Fruit fly (Drosophila melanogaster): ENCODE measurements around the gene CG5860.

CG5860 gene

dm6 chr3R:17386168-17386819 lies 23.1 kb upstream of the CG5860 start (continued):
- TF ChIP-seq CG12744 (GFP tag; optimal IDR thresholded peaks at IDR 0.05): no peak
- peak; percentile 48 for TF ChIP-seq gcm (GFP tag; optimal IDR thresholded peaks at IDR 0.05)
- TF ChIP-seq ci (GFP tag; IDR thresholded peaks at IDR 0.05): peak; percentile 92
- peak; percentile 58 for TF ChIP-seq CG9817 (tag; optimal IDR thresholded peaks at IDR 0.05)
- no peak for TF ChIP-seq pho (GFP tag; optimal IDR thresholded peaks at IDR 0.05)
- TF ChIP-seq ranshi (GFP tag; IDR thresholded peaks at IDR 0.05): peak; percentile 77
- peak; percentile 83 for TF ChIP-seq fd96Cb (tag; optimal IDR thresholded peaks at IDR 0.05)
- no peak for TF ChIP-seq CG13894 (tag; optimal IDR thresholded peaks at IDR 0.05)
- TF ChIP-seq unpg (GFP tag; optimal IDR thresholded peaks at IDR 0.05): peak; percentile 82
- TF ChIP-seq Ada2b (GFP tag; IDR thresholded peaks at IDR 0.05): peak; percentile 63
- peak; percentile 3 for TF ChIP-seq CG13775 (GFP tag; optimal IDR thresholded peaks at IDR 0.05)
- TF ChIP-seq CG2129 (GFP tag; IDR thresholded peaks at IDR 0.05; ENCODE audit: partially characterized antibody): no peak
- no peak; the same call in 1 of the 2 replicates for TF ChIP-seq Taf1 (GFP tag; IDR thresholded peaks at IDR 0.05)
- TF ChIP-seq CG1529 (GFP tag; optimal IDR thresholded peaks at IDR 0.05): peak; percentile 65
- peak; percentile 83 for TF ChIP-seq gem (tag; optimal IDR thresholded peaks at IDR 0.05)
- peak; percentile 62 for TF ChIP-seq CG8924 (tag; optimal IDR thresholded peaks at IDR 0.05)
- TF ChIP-seq CG4424 (GFP tag; optimal IDR thresholded peaks at IDR 0.05): peak; percentile 69
- TF ChIP-seq Hr3 (GFP tag; optimal IDR thresholded peaks at IDR 0.05): peak; percentile 62
- no peak for TF ChIP-seq CG31365 (tag; optimal IDR thresholded peaks at IDR 0.05)
- TF ChIP-seq Dp (GFP tag; optimal IDR thresholded peaks at IDR 0.05): no peak
- no peak for TF ChIP-seq CG14860 (GFP tag; IDR thresholded peaks at IDR 0.05; ENCODE audit: partially characterized antibody)
- peak; percentile 69 for TF ChIP-seq tin (GFP tag; optimal IDR thresholded peaks at IDR 0.05)
- peak; percentile 22 for TF ChIP-seq CG17186 (GFP tag; optimal IDR thresholded peaks at IDR 0.05)
- TF ChIP-seq CG17385 (GFP tag; optimal IDR thresholded peaks at IDR 0.05): peak; percentile 64
- TF ChIP-seq Hey (tag; optimal IDR thresholded peaks at IDR 0.05): no peak
- TF ChIP-seq CG10366 (GFP tag; IDR thresholded peaks at IDR 0.05): peak; percentile 82
- peak; percentile 63; the same call in 1 of the 2 replicates for TF ChIP-seq CG32767 (GFP tag; IDR thresholded peaks at IDR 0.05)
- peak; percentile 39 for TF ChIP-seq E2f2 (GFP tag; IDR thresholded peaks at IDR 0.05)
- TF ChIP-seq run (tag; optimal IDR thresholded peaks at IDR 0.05): peak; percentile 55
- TF ChIP-seq CG6791 (GFP tag; IDR thresholded peaks at IDR 0.05; ENCODE audit: partially characterized antibody): no peak
- peak; percentile 82 for TF ChIP-seq Blimp-1 (GFP tag; optimal IDR thresholded peaks at IDR 0.05)
- TF ChIP-seq HLH3B (GFP tag; IDR thresholded peaks at IDR 0.05): peak; percentile 75
- peak; percentile 9; the same call in 1 of the 2 replicates for TF ChIP-seq CG11085 (GFP tag; IDR thresholded peaks at IDR 0.05)
- no peak for TF ChIP-seq unc-4 (GFP tag; IDR thresholded peaks at IDR 0.05; ENCODE audit: partially characterized antibody)
- peak; percentile 97 for TF ChIP-seq crol (GFP tag; IDR thresholded peaks at IDR 0.05)
- TF ChIP-seq CG14710 (tag; optimal IDR thresholded peaks at IDR 0.05): peak; percentile 72
- TF ChIP-seq Dek (tag; optimal IDR thresholded peaks at IDR 0.05): no peak
- TF ChIP-seq CG12219 (GFP tag; optimal IDR thresholded peaks at IDR 0.05): peak; percentile 64
- no peak for TF ChIP-seq HLHmδ (GFP tag; optimal IDR thresholded peaks at IDR 0.05)
- peak; percentile 43 for TF ChIP-seq CG18619 (GFP tag; optimal IDR thresholded peaks at IDR 0.05)
- no peak for TF ChIP-seq knrl (GFP tag; IDR thresholded peaks at IDR 0.05; ENCODE audit: partially characterized antibody)
- no peak for TF ChIP-seq CG3838 (GFP tag; optimal IDR thresholded peaks at IDR 0.05)
- TF ChIP-seq CG6683 (GFP tag; optimal IDR thresholded peaks at IDR 0.05): no peak
- TF ChIP-seq CG4404 (GFP tag; IDR thresholded peaks at IDR 0.05): peak; percentile 49; the same call in 1 of the 2 replicates
- TF ChIP-seq Nf-YA (GFP tag; IDR thresholded peaks at IDR 0.05): peak; percentile 57; the same call in 1 of the 2 replicates
- TF ChIP-seq hth (optimal IDR thresholded peaks at IDR 0.05): no peak
- TF ChIP-seq z (GFP tag; IDR thresholded peaks at IDR 0.05): no peak
- no peak for TF ChIP-seq Atf3 (GFP tag; optimal IDR thresholded peaks at IDR 0.05)
- TF ChIP-seq Nf-YC (tag; optimal IDR thresholded peaks at IDR 0.05): peak; percentile 6
- TF ChIP-seq sim (GFP tag; IDR thresholded peaks at IDR 0.05): peak; percentile 62

Measured in whole organism, embryonic.